Worm (Caenorhabditis elegans) whole organism, L2 larva: ENCODE measurements around the gene F53F1.6.

ENCODE experiments used
- ceh-16 ChIP-seq: fragments of 150-350 bp; optimal IDR thresholded peaks from 2 replicates; lab custom pipeline; 2014; ENCODE audit warnings: missing biosample characterization, missing genetic modification characterization
- egl-27 ChIP-seq: sonication (generic microtip); optimal IDR thresholded peaks from 3 replicates; lab custom pipeline; 2017; ENCODE audit warnings: missing biosample characterization, missing genetic modification reagents, missing genetic modification characterization
- fos-1 ChIP-seq: fragments of 150-350 bp; optimal IDR thresholded peaks from 2 replicates; lab custom pipeline; 2014; ENCODE audit warnings: missing biosample characterization, missing genetic modification characterization
- lin-13 ChIP-seq: fragments of 150-350 bp; optimal IDR thresholded peaks from 2 replicates; lab custom pipeline; 2014; ENCODE audit warnings: missing biosample characterization, missing genetic modification reagents, missing genetic modification characterization
- mab-5 ChIP-seq: fragments of 150-350 bp; optimal IDR thresholded peaks from 2 replicates; lab custom pipeline; 2014; ENCODE audit warnings: missing biosample characterization, missing genetic modification characterization
- nhr-12 ChIP-seq: fragments of 150-350 bp; optimal IDR thresholded peaks from 2 replicates; lab custom pipeline; 2014; ENCODE audit warnings: missing biosample characterization, missing genetic modification characterization
- nhr-25 ChIP-seq: fragments of 150-350 bp; sonication (generic microtip); optimal IDR thresholded peaks from 3 replicates; lab custom pipeline; 2014; ENCODE audit warnings: missing biosample characterization, missing genetic modification characterization
- nhr-77 ChIP-seq: fragments of 150-350 bp; optimal IDR thresholded peaks from 2 replicates; lab custom pipeline; 2014; ENCODE audit warnings: missing biosample characterization, missing genetic modification characterization
- skn-1 ChIP-seq: sonication (generic microtip); optimal IDR thresholded peaks from 2 replicates; lab custom pipeline; 2017; ENCODE audit warnings: missing biosample characterization, missing genetic modification characterization
- unc-62 ChIP-seq: fragments of 150-350 bp; optimal IDR thresholded peaks from 2 replicates; lab custom pipeline; 2014; ENCODE audit warnings: missing biosample characterization, missing genetic modification reagents, missing genetic modification characterization

DNA sequence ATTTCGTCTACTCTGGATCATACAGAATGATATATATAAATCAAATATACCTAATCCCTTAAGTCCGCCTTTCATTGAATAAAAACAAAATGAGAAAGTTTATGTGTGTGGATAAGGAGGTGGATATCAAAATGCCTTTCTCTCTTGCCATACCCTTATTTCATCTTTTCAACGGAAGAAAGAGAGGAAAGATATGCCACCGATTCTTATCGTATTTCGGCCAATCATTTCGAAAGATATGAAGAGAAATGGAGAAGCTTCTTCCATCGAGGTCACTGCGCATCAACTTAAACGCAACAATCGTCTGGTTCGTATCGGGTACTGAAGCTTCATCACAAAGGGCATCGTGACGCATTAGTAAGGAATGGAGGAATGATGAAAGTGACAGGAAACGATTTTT is 4.1 kb downstream of the F53F1.6 start:
- no peak for TF ChIP-seq mab-5
- no peak for TF ChIP-seq egl-27
- no peak for TF ChIP-seq lin-13 (GFP tag; lab: Kevin White, UChicago)
- TF ChIP-seq nhr-12 (tag; lab: Kevin White, UChicago): no peak
- TF ChIP-seq ceh-16 (tag; lab: Kevin White, UChicago): no peak
- TF ChIP-seq skn-1 (tag; lab: Kevin White, UChicago): no peak
- no peak for TF ChIP-seq unc-62
- no peak for TF ChIP-seq nhr-25 (tag; lab: Kevin White, UChicago)
- TF ChIP-seq nhr-77 (tag; lab: Kevin White, UChicago): no peak
- TF ChIP-seq fos-1 (tag; lab: Kevin White, UChicago): no peak
